Fruit fly (Drosophila melanogaster) whole organism, prepupa: ENCODE data around the gene tst.

Experiments used
- Blimp-1 ChIP-seq: fragments of 200-800 bp; sonication (Bioruptor generic); optimal IDR thresholded peaks from 3 replicates; lab custom pipeline; 2017; ENCODE audit warnings: missing biosample characterization, missing genetic modification characterization, mild to moderate bottlenecking, moderate library complexity, missing genetic modification reagents
- CG10631 ChIP-seq: fragments of 200-800 bp; sonication (Bioruptor generic); optimal IDR thresholded peaks from 2 replicates; lab custom pipeline; 2016; ENCODE audit warnings: missing biosample characterization, missing genetic modification characterization
- CG10669 ChIP-seq: fragments of 200-800 bp; sonication (Bioruptor generic); optimal IDR thresholded peaks from 3 replicates; lab custom pipeline; 2018; ENCODE audit warnings: missing biosample characterization, mild to moderate bottlenecking, missing genetic modification characterization, moderate library complexity
- CG11294 ChIP-seq: fragments of 200-800 bp; sonication (Bioruptor generic); IDR thresholded peaks from 2 replicates; pipeline ENCODE4 v1.3.6; 2022; ENCODE audit warnings: missing biosample characterization, missing genetic modification characterization
- CG11762 ChIP-seq: fragments of 200-800 bp; sonication (Bioruptor generic); optimal IDR thresholded peaks from 3 replicates; lab custom pipeline; 2016; ENCODE audit warnings: missing biosample characterization, missing genetic modification characterization; ENCODE audit not compliant: insufficient read depth
- CG11902 ChIP-seq: fragments of 200-800 bp; sonication (Bioruptor generic); optimal IDR thresholded peaks from 3 replicates; lab custom pipeline; 2016; ENCODE audit warnings: missing biosample characterization, missing genetic modification characterization
- CG15336 ChIP-seq: fragments of 200-800 bp; sonication (Bioruptor generic); IDR thresholded peaks from 2 replicates; pipeline ENCODE4 v1.3.6; 2022; ENCODE audit warnings: missing biosample characterization, missing genetic modification characterization
- CG1621 ChIP-seq: fragments of 200-800 bp; sonication (Bioruptor generic); optimal IDR thresholded peaks from 3 replicates; lab custom pipeline; 2018; ENCODE audit warnings: missing biosample characterization, mild to moderate bottlenecking, missing genetic modification characterization
- CG16779 ChIP-seq: fragments of 200-800 bp; sonication (Bioruptor generic); optimal IDR thresholded peaks from 3 replicates; lab custom pipeline; 2017; ENCODE audit warnings: missing biosample characterization, mild to moderate bottlenecking, missing genetic modification characterization
- CG3032 ChIP-seq: fragments of 200-800 bp; optimal IDR thresholded peaks from 2 replicates; lab custom pipeline; 2019; ENCODE audit warnings: missing biosample characterization, mild to moderate bottlenecking, missing genetic modification characterization, moderate library complexity
- CG31627 ChIP-seq: fragments of 200-800 bp; sonication (Bioruptor generic); optimal IDR thresholded peaks from 3 replicates; lab custom pipeline; 2016; ENCODE audit warnings: missing biosample characterization, missing genetic modification characterization
- CG32006 ChIP-seq: fragments of 200-800 bp; sonication (Bioruptor generic); optimal IDR thresholded peaks from 3 replicates; lab custom pipeline; 2017; ENCODE audit warnings: missing biosample characterization, mild to moderate bottlenecking, missing genetic modification characterization
- CG34406 ChIP-seq: fragments of 200-800 bp; sonication (Bioruptor generic); optimal IDR thresholded peaks from 3 replicates; lab custom pipeline; 2016; ENCODE audit warnings: missing biosample characterization, missing genetic modification characterization
- CG3919 ChIP-seq: fragments of 200-800 bp; sonication (Bioruptor generic); optimal IDR thresholded peaks from 3 replicates; lab custom pipeline; 2016; ENCODE audit warnings: missing biosample characterization, missing genetic modification characterization
- CG4318 ChIP-seq: fragments of 200-800 bp; sonication (Bioruptor generic); optimal IDR thresholded peaks from 3 replicates; lab custom pipeline; 2017; ENCODE audit warnings: missing biosample characterization, mild to moderate bottlenecking, missing genetic modification characterization
- CG6163 ChIP-seq: fragments of 200-800 bp; sonication (Bioruptor generic); IDR thresholded peaks from 3 replicates; pipeline ENCODE4 v1.3.6; 2022; ENCODE audit warnings: missing biosample characterization, missing genetic modification characterization
- CG6276 ChIP-seq: fragments of 200-800 bp; sonication (Bioruptor generic); optimal IDR thresholded peaks from 2 replicates; lab custom pipeline; 2017; ENCODE audit warnings: missing biosample characterization, mild to moderate bottlenecking, missing genetic modification characterization
- CG6792 ChIP-seq: fragments of 200-800 bp; sonication (Bioruptor generic); optimal IDR thresholded peaks from 3 replicates; lab custom pipeline; 2016; ENCODE audit warnings: missing biosample characterization, missing genetic modification characterization
- CG7368 ChIP-seq: fragments of 200-800 bp; sonication (Bioruptor generic); optimal IDR thresholded peaks from 3 replicates; lab custom pipeline; 2016; ENCODE audit warnings: missing biosample characterization, missing genetic modification characterization
- CG8119 ChIP-seq: fragments of 200-800 bp; sonication (Bioruptor generic); IDR thresholded peaks from 3 replicates; pipeline ENCODE4 v1.3.6; 2022; ENCODE audit warnings: missing biosample characterization, missing genetic modification characterization
- CG8632 ChIP-seq: fragments of 200-800 bp; sonication (Bioruptor generic); optimal IDR thresholded peaks from 3 replicates; lab custom pipeline; 2016; ENCODE audit warnings: missing biosample characterization, missing genetic modification characterization
- CG9139 ChIP-seq: fragments of 200-800 bp; sonication (Bioruptor generic); optimal IDR thresholded peaks from 3 replicates; lab custom pipeline; 2017; ENCODE audit warnings: missing biosample characterization, mild to moderate bottlenecking, missing genetic modification characterization
- Eip75B ChIP-seq: fragments of 200-800 bp; sonication (Bioruptor generic); optimal IDR thresholded peaks from 3 replicates; lab custom pipeline; 2016; ENCODE audit warnings: missing biosample characterization, missing genetic modification characterization
- Eip78C ChIP-seq: fragments of 200-800 bp; sonication (Bioruptor generic); peaks from one replicate; lab custom pipeline; 2016; ENCODE audit warnings: missing biosample characterization, missing genetic modification characterization
- Eip93F ChIP-seq: fragments of 200-800 bp; sonication (Bioruptor generic); optimal IDR thresholded peaks from 2 replicates; lab custom pipeline; 2016; ENCODE audit warnings: missing biosample characterization, mild to moderate bottlenecking, missing genetic modification characterization
- Ets21C ChIP-seq: fragments of 200-800 bp; sonication (Bioruptor generic); optimal IDR thresholded peaks from 3 replicates; lab custom pipeline; 2016; ENCODE audit warnings: missing biosample characterization, missing genetic modification characterization
- Gug ChIP-seq: fragments of 200-800 bp; sonication (Bioruptor generic); IDR thresholded peaks from 2 replicates; pipeline ENCODE4 v1.3.6; 2022; ENCODE audit warnings: missing biosample characterization, missing genetic modification characterization
- Hr38 ChIP-seq: sonication (Bioruptor generic); optimal IDR thresholded peaks from 2 replicates; lab custom pipeline; 2016; ENCODE audit warnings: missing biosample characterization, missing genetic modification characterization
- Hr39 ChIP-seq: fragments of 200-800 bp; sonication (Bioruptor generic); optimal IDR thresholded peaks from 2 replicates; lab custom pipeline; 2016; ENCODE audit warnings: missing biosample characterization, missing genetic modification characterization
- Lpt ChIP-seq: fragments of 200-800 bp; sonication (Bioruptor generic); optimal IDR thresholded peaks from 3 replicates; lab custom pipeline; 2016; ENCODE audit warnings: missing biosample characterization, missing genetic modification characterization
- Met ChIP-seq: fragments of 200-800 bp; sonication (Bioruptor generic); optimal IDR thresholded peaks from 3 replicates; lab custom pipeline; 2016; ENCODE audit warnings: missing biosample characterization, missing genetic modification characterization
- OdsH ChIP-seq: fragments of 200-800 bp; sonication (Bioruptor generic); optimal IDR thresholded peaks from 3 replicates; lab custom pipeline; 2016; ENCODE audit warnings: missing biosample characterization, missing genetic modification characterization
- Smox ChIP-seq: fragments of 200-800 bp; sonication (Bioruptor generic); optimal IDR thresholded peaks from 3 replicates; lab custom pipeline; 2016; ENCODE audit warnings: missing biosample characterization, missing genetic modification characterization
- Sox102F ChIP-seq: fragments of 200-800 bp; sonication (Bioruptor generic); optimal IDR thresholded peaks from 2 replicates; lab custom pipeline; 2016; ENCODE audit warnings: missing biosample characterization, mild to moderate bottlenecking, missing genetic modification characterization
- Sox14 ChIP-seq: fragments of 200-800 bp; sonication (Bioruptor generic); optimal IDR thresholded peaks from 3 replicates; lab custom pipeline; 2016; ENCODE audit warnings: missing biosample characterization, missing genetic modification characterization
- Sox15 ChIP-seq: fragments of 200-800 bp; sonication (Bioruptor generic); optimal IDR thresholded peaks from 3 replicates; lab custom pipeline; 2016; ENCODE audit warnings: missing biosample characterization, missing genetic modification characterization
- achi ChIP-seq: fragments of 200-800 bp; sonication (Bioruptor generic); optimal IDR thresholded peaks from 3 replicates; lab custom pipeline; 2016; ENCODE audit warnings: missing biosample characterization, missing genetic modification characterization
- acj6 ChIP-seq: fragments of 200-800 bp; sonication (Bioruptor generic); optimal IDR thresholded peaks from 3 replicates; lab custom pipeline; 2016; ENCODE audit warnings: missing biosample characterization, missing genetic modification characterization
- cyc ChIP-seq: fragments of 200-800 bp; sonication (Bioruptor generic); optimal IDR thresholded peaks from 3 replicates; lab custom pipeline; 2016; ENCODE audit warnings: missing biosample characterization, missing genetic modification characterization
- dac ChIP-seq: fragments of 200-800 bp; sonication (Bioruptor generic); optimal IDR thresholded peaks from 2 replicates; lab custom pipeline; 2017; ENCODE audit warnings: missing biosample characterization, mild to moderate bottlenecking, missing genetic modification characterization
- dsx ChIP-seq: fragments of 200-800 bp; optimal IDR thresholded peaks from 3 replicates; lab custom pipeline; 2019; ENCODE audit warnings: missing biosample characterization, mild to moderate bottlenecking, missing genetic modification characterization, moderate library complexity; ENCODE audit not compliant: poor library complexity, severe bottlenecking
- eg ChIP-seq: fragments of 200-800 bp; sonication (Bioruptor generic); IDR thresholded peaks from 3 replicates; pipeline ENCODE4 v1.3.6; 2022; ENCODE audit warnings: missing biosample characterization, missing genetic modification characterization
- esn ChIP-seq: fragments of 200-800 bp; sonication (Bioruptor generic); optimal IDR thresholded peaks from 2 replicates; lab custom pipeline; 2016; ENCODE audit warnings: missing biosample characterization, mild to moderate bottlenecking, missing genetic modification characterization, moderate library complexity
- fd59A ChIP-seq: fragments of 200-800 bp; sonication (Bioruptor generic); optimal IDR thresholded peaks from 2 replicates; lab custom pipeline; 2017; ENCODE audit warnings: missing biosample characterization, mild to moderate bottlenecking, missing genetic modification characterization, missing genetic modification reagents
- fd85E ChIP-seq: fragments of 200-800 bp; sonication (Bioruptor generic); optimal IDR thresholded peaks from 3 replicates; lab custom pipeline; 2016; ENCODE audit warnings: missing biosample characterization, missing genetic modification characterization
- fkh ChIP-seq: fragments of 200-800 bp; sonication (Bioruptor generic); optimal IDR thresholded peaks from 3 replicates; lab custom pipeline; 2017; ENCODE audit warnings: missing biosample characterization, mild to moderate bottlenecking, missing genetic modification characterization, moderate library complexity
- lz ChIP-seq: fragments of 200-800 bp; sonication (Bioruptor generic); optimal IDR thresholded peaks from 3 replicates; lab custom pipeline; 2016; ENCODE audit warnings: missing biosample characterization, missing genetic modification characterization
- net ChIP-seq: fragments of 200-800 bp; sonication (Bioruptor generic); optimal IDR thresholded peaks from 3 replicates; lab custom pipeline; 2016; ENCODE audit warnings: missing biosample characterization, missing genetic modification characterization
- pdm3 ChIP-seq: fragments of 200-800 bp; sonication (Bioruptor generic); optimal IDR thresholded peaks from 3 replicates; lab custom pipeline; 2016; ENCODE audit warnings: missing biosample characterization, missing genetic modification characterization
- spab ChIP-seq: fragments of 200-800 bp; sonication (Bioruptor generic); optimal IDR thresholded peaks from 2 replicates; lab custom pipeline; 2017; ENCODE audit warnings: missing biosample characterization, mild to moderate bottlenecking, missing genetic modification characterization, missing genetic modification reagents
- svp ChIP-seq: fragments of 200-800 bp; sonication (Bioruptor generic); peaks from one replicate; lab custom pipeline; 2016; ENCODE audit warnings: missing biosample characterization, missing genetic modification characterization
- topi ChIP-seq: fragments of 200-800 bp; sonication (Bioruptor generic); optimal IDR thresholded peaks from 3 replicates; lab custom pipeline; 2016; ENCODE audit warnings: missing biosample characterization, missing genetic modification characterization
- vri ChIP-seq: fragments of 200-800 bp; sonication (Bioruptor generic); optimal IDR thresholded peaks from 3 replicates; lab custom pipeline; 2016; ENCODE audit warnings: missing biosample characterization, mild to moderate bottlenecking, missing genetic modification characterization

The tst gene

dm6 chr3R:23783961-23784360 lies 11.3 kb upstream of the tst start:
- TF ChIP-seq CG4318 (GFP tag; lab: Kevin White, UChicago) (peak; percentile 86), svp (GFP tag; lab: Kevin White, UChicago) (peak; percentile 88), Sox14 (GFP tag; lab: Kevin White, UChicago) (peak; percentile 89), CG8632 (peak; percentile 86), CG7368 (GFP tag; lab: Kevin White, UChicago) (peak; percentile 78), CG31627 (GFP tag; lab: Kevin White, UChicago) (peak; percentile 77), CG34406 (GFP tag; lab: Kevin White, UChicago) (peak; percentile 84), OdsH (GFP tag; lab: Kevin White, UChicago) (peak; percentile 90), net (GFP tag; lab: Kevin White, UChicago) (peak; percentile 84), CG6276 (GFP tag; lab: Kevin White, UChicago) (peak; percentile 84), CG10631 (GFP tag; lab: Kevin White, UChicago) (peak; percentile 90), CG11294 (GFP tag; lab: Robert Waterston, UW) (peak; percentile 65), Sox102F (peak; percentile 78), acj6 (GFP tag; lab: Kevin White, UChicago) (peak; percentile 90), Eip75B (peak; percentile 90), CG8119 (GFP tag; lab: Robert Waterston, UW) (peak; percentile 90), CG6163 (GFP tag; lab: Robert Waterston, UW) (peak; percentile 80), spab (GFP tag; lab: Kevin White, UChicago) (peak; percentile 85), CG11902 (GFP tag; lab: Kevin White, UChicago) (peak; percentile 66), dsx (GFP tag; lab: Kevin White, UChicago) (peak; percentile 83), Lpt (GFP tag; lab: Kevin White, UChicago) (peak; percentile 83), topi (GFP tag; lab: Kevin White, UChicago) (peak; percentile 86), Eip78C (GFP tag; lab: Kevin White, UChicago) (peak; percentile 97), CG3919 (GFP tag; lab: Kevin White, UChicago) (peak; percentile 88), CG6792 (GFP tag; lab: Kevin White, UChicago) (peak; percentile 77), Sox15 (GFP tag; lab: Kevin White, UChicago) (peak; percentile 73), CG10669 (GFP tag; lab: Kevin White, UChicago) (peak; percentile 86), Ets21C (GFP tag; lab: Kevin White, UChicago) (peak; percentile 60), pdm3 (peak; percentile 91), esn (GFP tag; lab: Kevin White, UChicago) (peak; percentile 84), fd85E (GFP tag; lab: Kevin White, UChicago) (peak; percentile 37), CG9139 (GFP tag; lab: Kevin White, UChicago) (peak; percentile 74), eg (GFP tag; lab: Robert Waterston, UW) (peak; percentile 76), fkh (GFP tag; lab: Kevin White, UChicago) (no peak), CG3032 (tag; lab: Kevin White, UChicago) (peak; percentile 89), cyc (GFP tag; lab: Kevin White, UChicago) (peak; percentile 70), vri (GFP tag; lab: Kevin White, UChicago) (peak; percentile 11), fd59A (peak; percentile 86), CG32006 (GFP tag; lab: Kevin White, UChicago) (peak; percentile 94), Hr39 (GFP tag; lab: Kevin White, UChicago) (peak; percentile 78), Blimp-1 (GFP tag; lab: Kevin White, UChicago) (peak; percentile 1), CG15336 (peak; percentile 89), dac (GFP tag; lab: Kevin White, UChicago) (peak; percentile 82), lz (GFP tag; lab: Kevin White, UChicago) (peak; percentile 77), Eip93F (GFP tag; lab: Kevin White, UChicago) (no peak), CG11762 (peak; percentile 80), Smox (peak; percentile 75), CG16779 (tag; lab: Kevin White, UChicago) (peak; percentile 71), Hr38 (GFP tag; lab: Kevin White, UChicago) (no peak), CG1621 (peak; percentile 85), Gug (peak; percentile 69), Met (GFP tag; lab: Kevin White, UChicago) (peak; percentile 85), achi (GFP tag; lab: Kevin White, UChicago) (peak; percentile 87)
